Fruit fly (Drosophila melanogaster) whole organism, embryonic: ENCODE data around the gene PAPLA1.
A peak's percentile ranks its signal among the peaks of the same experiment; 100 is the strongest.

Experiments used
- B-H2 ChIP-seq: fragments of 200-800 bp; sonication (Bioruptor generic); optimal IDR thresholded peaks from 2 replicates; lab custom pipeline; 2018; ENCODE audit warnings: missing biosample characterization, mild to moderate bottlenecking, missing genetic modification characterization
- Blimp-1 ChIP-seq: fragments of 200-800 bp; sonication (Bioruptor generic); optimal IDR thresholded peaks from 3 replicates; lab custom pipeline; 2018; ENCODE audit warnings: missing biosample characterization, missing genetic modification characterization, mild to moderate bottlenecking, moderate library complexity, missing genetic modification reagents
- C15 ChIP-seq: fragments of 200-800 bp; sonication (Bioruptor generic); IDR thresholded peaks from 3 replicates; pipeline ENCODE4 v1.3.6; 2022; ENCODE audit warnings: missing biosample characterization, missing genetic modification characterization
- CG10267 ChIP-seq: fragments of 200-800 bp; sonication (Bioruptor generic); optimal IDR thresholded peaks from 2 replicates; lab custom pipeline; 2018; ENCODE audit warnings: missing biosample characterization, mild to moderate bottlenecking, missing genetic modification characterization, moderate library complexity
- CG11247 ChIP-seq: fragments of 200-800 bp; sonication (Bioruptor generic); IDR thresholded peaks from 2 replicates; pipeline ENCODE4 v1.3.6; 2022; ENCODE audit warnings: missing biosample characterization, missing genetic modification characterization
- CG12155 ChIP-seq: fragments of 200-800 bp; sonication (Bioruptor generic); optimal IDR thresholded peaks from 3 replicates; lab custom pipeline; 2016; ENCODE audit warnings: missing biosample characterization, missing genetic modification characterization
- CG12659 ChIP-seq: fragments of 200-800 bp; sonication (Bioruptor generic); optimal IDR thresholded peaks from 3 replicates; lab custom pipeline; 2017; ENCODE audit warnings: mild to moderate bottlenecking, missing biosample characterization, missing genetic modification reagents, missing genetic modification characterization
- CG15696 ChIP-seq: fragments of 200-800 bp; sonication (Bioruptor generic); optimal IDR thresholded peaks from 2 replicates; lab custom pipeline; 2019; ENCODE audit warnings: missing biosample characterization, mild to moderate bottlenecking, missing genetic modification characterization, moderate library complexity
- CG16813 ChIP-seq: fragments of 200-800 bp; sonication (Bioruptor generic); IDR thresholded peaks from 3 replicates; pipeline ENCODE4 v1.3.6; 2022; ENCODE audit warnings: missing biosample characterization, missing genetic modification characterization; ENCODE audit not compliant: partially characterized antibody
- CG16863 ChIP-seq: fragments of 200-800 bp; sonication (Bioruptor generic); optimal IDR thresholded peaks from 3 replicates; lab custom pipeline; 2016; ENCODE audit warnings: missing biosample characterization, missing genetic modification characterization
- CG2678 ChIP-seq: fragments of 200-800 bp; sonication (Bioruptor generic); optimal IDR thresholded peaks from 3 replicates; lab custom pipeline; 2019; ENCODE audit warnings: missing biosample characterization, mild to moderate bottlenecking, missing genetic modification characterization, moderate library complexity
- CG34422 ChIP-seq: fragments of 200-800 bp; sonication (Bioruptor generic); IDR thresholded peaks from 3 replicates; pipeline ENCODE4 v1.3.6; 2022; ENCODE audit warnings: missing biosample characterization, missing genetic modification characterization
- CG4617 ChIP-seq: fragments of 200-800 bp; sonication (Bioruptor generic); optimal IDR thresholded peaks from 3 replicates; lab custom pipeline; 2016; ENCODE audit warnings: missing biosample characterization, missing genetic modification characterization, borderline replicate concordance
- CG4854 ChIP-seq: fragments of 200-800 bp; sonication (Bioruptor generic); optimal IDR thresholded peaks from 2 replicates; lab custom pipeline; 2016; ENCODE audit warnings: missing biosample characterization, missing genetic modification characterization, inconsistent platforms
- CG6254 ChIP-seq: fragments of 200-800 bp; sonication (Bioruptor generic); optimal IDR thresholded peaks from 3 replicates; lab custom pipeline; 2017; ENCODE audit warnings: mild to moderate bottlenecking, missing biosample characterization, missing genetic modification reagents, missing genetic modification characterization
- CG8478 ChIP-seq: fragments of >200 bp; optimal IDR thresholded peaks from 2 replicates; lab custom pipeline; 2018
- CG9215 ChIP-seq: fragments of 200-800 bp; sonication (Bioruptor generic); IDR thresholded peaks from 2 replicates; pipeline ENCODE4 v1.3.6; 2022; ENCODE audit warnings: missing biosample characterization, missing genetic modification characterization
- CrebB ChIP-seq: fragments of 200-800 bp; sonication (Bioruptor generic); optimal IDR thresholded peaks from 3 replicates; lab custom pipeline; 2018; ENCODE audit warnings: missing biosample characterization, mild to moderate bottlenecking, missing genetic modification characterization
- Dbx ChIP-seq: fragments of 200-800 bp; sonication (Bioruptor generic); IDR thresholded peaks from 3 replicates; pipeline ENCODE4 v1.3.6; 2022; ENCODE audit warnings: missing biosample characterization, missing genetic modification characterization
- E2f2 ChIP-seq: fragments of 200-800 bp; sonication (Bioruptor generic); IDR thresholded peaks from 2 replicates; pipeline ENCODE4 v1.3.6; 2022; ENCODE audit warnings: missing biosample characterization, missing genetic modification characterization
- HLH4C ChIP-seq: fragments of 200-800 bp; sonication (Bioruptor generic); IDR thresholded peaks from 3 replicates; pipeline ENCODE4 v1.3.6; 2022; ENCODE audit warnings: missing biosample characterization, missing genetic modification characterization; ENCODE audit not compliant: partially characterized antibody
- Hsf ChIP-seq: fragments of 200-800 bp; sonication (Bioruptor generic); optimal IDR thresholded peaks from 3 replicates; lab custom pipeline; 2016; ENCODE audit warnings: missing biosample characterization, missing genetic modification characterization
- MBD-R2 ChIP-seq: fragments of 200-800 bp; sonication (Bioruptor generic); IDR thresholded peaks from 2 replicates; pipeline ENCODE4 v1.3.6; 2022; ENCODE audit warnings: missing biosample characterization, missing genetic modification characterization
- MESR4 ChIP-seq: fragments of 200-800 bp; sonication (Bioruptor generic); optimal IDR thresholded peaks from 2 replicates; lab custom pipeline; 2018; ENCODE audit warnings: missing biosample characterization, mild to moderate bottlenecking, missing genetic modification characterization, moderate library complexity
- Med ChIP-seq: fragments of 200-800 bp; sonication (Bioruptor generic); peaks from one replicate; lab custom pipeline; 2016; ENCODE audit warnings: missing biosample characterization, missing genetic modification characterization, mild to moderate bottlenecking, inconsistent platforms, moderate library complexity
- NC2β ChIP-seq: fragments of 200-800 bp; sonication (Bioruptor generic); optimal IDR thresholded peaks from 2 replicates; lab custom pipeline; 2016; ENCODE audit warnings: missing biosample characterization, missing genetic modification characterization
- NFAT ChIP-seq: fragments of 200-800 bp; sonication (Bioruptor generic); IDR thresholded peaks from 2 replicates; pipeline ENCODE4 v1.3.6; 2022; ENCODE audit warnings: missing biosample characterization, missing genetic modification characterization
- Scr ChIP-seq: fragments of 200-800 bp; sonication (Bioruptor generic); IDR thresholded peaks from 2 replicates; pipeline ENCODE4 v1.3.6; 2022; ENCODE audit warnings: missing biosample characterization, missing genetic modification characterization; ENCODE audit not compliant: partially characterized antibody
- Sry-β ChIP-seq: fragments of 200-800 bp; sonication (Bioruptor generic); optimal IDR thresholded peaks from 2 replicates; lab custom pipeline; 2018; ENCODE audit warnings: missing biosample characterization, mild to moderate bottlenecking, missing genetic modification characterization, moderate library complexity
- Xrp1 ChIP-seq: fragments of 200-800 bp; sonication (Bioruptor generic); IDR thresholded peaks from 2 replicates; pipeline ENCODE4 v1.3.6; 2022; ENCODE audit warnings: missing biosample characterization, missing genetic modification characterization
- amos ChIP-seq: fragments of 200-800 bp; sonication (Bioruptor generic); IDR thresholded peaks from 2 replicates; pipeline ENCODE4 v1.3.6; 2022; ENCODE audit warnings: missing biosample characterization, missing genetic modification characterization; ENCODE audit not compliant: partially characterized antibody
- ap ChIP-seq: fragments of 200-800 bp; sonication (Bioruptor generic); IDR thresholded peaks from 2 replicates; pipeline ENCODE4 v1.3.6; 2022; ENCODE audit warnings: missing biosample characterization, missing genetic modification characterization
- ash1 ChIP-seq: fragments of 200-800 bp; sonication (Bioruptor generic); optimal IDR thresholded peaks from 2 replicates; lab custom pipeline; 2018; ENCODE audit warnings: missing biosample characterization, mild to moderate bottlenecking, missing genetic modification characterization
- btn ChIP-seq: fragments of 200-800 bp; sonication (Bioruptor generic); optimal IDR thresholded peaks from 2 replicates; lab custom pipeline; 2016; ENCODE audit warnings: missing biosample characterization, missing genetic modification characterization
- croc ChIP-seq: fragments of 200-800 bp; sonication (Bioruptor generic); conservative IDR thresholded peaks from 3 replicates; pipeline ENCODE4 v1.3.6; 2022; ENCODE audit warnings: missing biosample characterization, missing genetic modification characterization
- fd96Cb ChIP-seq: fragments of 200-800 bp; sonication (Bioruptor generic); optimal IDR thresholded peaks from 2 replicates; lab custom pipeline; 2018; ENCODE audit warnings: missing biosample characterization, mild to moderate bottlenecking, missing genetic modification characterization, moderate library complexity
- gsb ChIP-seq: fragments of 200-800 bp; sonication (Bioruptor generic); IDR thresholded peaks from 2 replicates; pipeline ENCODE4 v1.3.6; 2022; ENCODE audit warnings: missing biosample characterization, missing genetic modification characterization
- gt ChIP-seq: fragments of 200-800 bp; sonication (Bioruptor generic); IDR thresholded peaks from 2 replicates; pipeline ENCODE4 v1.3.6; 2022; ENCODE audit warnings: missing biosample characterization, missing genetic modification characterization
- ken ChIP-seq: fragments of 200-800 bp; sonication (Bioruptor generic); IDR thresholded peaks from 3 replicates; pipeline ENCODE4 v1.3.6; 2022; ENCODE audit warnings: missing biosample characterization, missing genetic modification characterization
- onecut ChIP-seq: fragments of 200-800 bp; sonication (Bioruptor generic); IDR thresholded peaks from 2 replicates; pipeline ENCODE4 v1.3.6; 2022; ENCODE audit warnings: missing biosample characterization, missing genetic modification characterization
- otp ChIP-seq: fragments of 200-800 bp; sonication (Bioruptor generic); IDR thresholded peaks from 3 replicates; pipeline ENCODE4, ENCODE4 v1.3.6; 2022; ENCODE audit warnings: missing biosample characterization, missing genetic modification characterization
- pfk ChIP-seq: fragments of 200-800 bp; sonication (Bioruptor generic); optimal IDR thresholded peaks from 2 replicates; lab custom pipeline; 2018; ENCODE audit warnings: missing biosample characterization, mild to moderate bottlenecking, missing genetic modification characterization, moderate library complexity
- pum ChIP-seq: fragments of 200-800 bp; sonication (Bioruptor generic); optimal IDR thresholded peaks from 2 replicates; lab custom pipeline; 2016; ENCODE audit warnings: missing biosample characterization, missing genetic modification characterization
- sens-2 ChIP-seq: fragments of 200-800 bp; sonication (Bioruptor generic); IDR thresholded peaks from 2 replicates; pipeline ENCODE4 v1.3.6; 2022; ENCODE audit warnings: missing biosample characterization, missing genetic modification characterization
- so ChIP-seq: fragments of 200-800 bp; sonication (Bioruptor generic); IDR thresholded peaks from 3 replicates; pipeline ENCODE4 v1.3.6; 2022; ENCODE audit warnings: missing biosample characterization, missing genetic modification characterization
- stwl ChIP-seq: fragments of 200-800 bp; sonication (Bioruptor generic); optimal IDR thresholded peaks from 3 replicates; lab custom pipeline; 2018; ENCODE audit warnings: missing biosample characterization, mild to moderate bottlenecking, missing genetic modification characterization, moderate library complexity
- trem ChIP-seq: fragments of 200-800 bp; optimal IDR thresholded peaks from 3 replicates; lab custom pipeline; 2019; ENCODE audit warnings: missing biosample characterization, mild to moderate bottlenecking, missing genetic modification characterization, moderate library complexity
- zen ChIP-seq: fragments of 200-800 bp; sonication (Bioruptor generic); optimal IDR thresholded peaks from 3 replicates; lab custom pipeline; 2018; ENCODE audit warnings: missing biosample characterization, mild to moderate bottlenecking, missing genetic modification characterization, moderate library complexity
- zfh2 ChIP-seq: fragments of 200-800 bp; sonication (Bioruptor generic); optimal IDR thresholded peaks from 2 replicates; lab custom pipeline; 2016; ENCODE audit warnings: missing biosample characterization, missing genetic modification characterization

Gene PAPLA1

DNA sequence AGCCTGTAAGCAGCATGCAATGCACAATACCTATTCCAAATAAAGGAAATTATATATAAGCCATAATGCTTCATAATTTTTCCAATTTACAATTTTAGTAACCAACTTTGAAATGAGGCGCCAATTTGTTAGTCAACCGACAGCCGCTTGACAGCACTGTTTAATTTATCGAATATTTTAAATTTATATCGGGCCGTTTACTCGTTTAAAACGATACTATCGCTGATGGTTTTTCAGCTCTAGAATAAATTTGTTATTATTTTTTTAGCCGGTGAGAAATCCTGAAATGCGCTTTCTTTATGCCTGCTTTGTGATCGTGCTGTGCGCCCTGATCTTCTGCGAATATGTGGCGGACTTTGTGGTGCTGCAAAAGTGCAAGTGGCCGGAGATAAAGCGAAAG lies 39.3 kb upstream of the PAPLA1 start, which contains the start of gene PGAP5 (continued):
- TF ChIP-seq B-H2 (GFP tag; lab: Kevin White, UChicago): peak; percentile 73
- TF ChIP-seq CG16813: peak; percentile 90
- peak; percentile 34 for TF ChIP-seq CG16863 (GFP tag; lab: Kevin White, UChicago)
- TF ChIP-seq zen (tag; lab: Kevin White, UChicago): no peak
- TF ChIP-seq CG10267 (tag; lab: Kevin White, UChicago): peak; percentile 93
- no peak for TF ChIP-seq CrebB (tag; lab: Kevin White, UChicago)
- peak; percentile 93 for TF ChIP-seq Scr
- TF ChIP-seq CG12659 (GFP tag; lab: Kevin White, UChicago): peak; percentile 48
- TF ChIP-seq HLH4C: peak; percentile 85

DNA sequence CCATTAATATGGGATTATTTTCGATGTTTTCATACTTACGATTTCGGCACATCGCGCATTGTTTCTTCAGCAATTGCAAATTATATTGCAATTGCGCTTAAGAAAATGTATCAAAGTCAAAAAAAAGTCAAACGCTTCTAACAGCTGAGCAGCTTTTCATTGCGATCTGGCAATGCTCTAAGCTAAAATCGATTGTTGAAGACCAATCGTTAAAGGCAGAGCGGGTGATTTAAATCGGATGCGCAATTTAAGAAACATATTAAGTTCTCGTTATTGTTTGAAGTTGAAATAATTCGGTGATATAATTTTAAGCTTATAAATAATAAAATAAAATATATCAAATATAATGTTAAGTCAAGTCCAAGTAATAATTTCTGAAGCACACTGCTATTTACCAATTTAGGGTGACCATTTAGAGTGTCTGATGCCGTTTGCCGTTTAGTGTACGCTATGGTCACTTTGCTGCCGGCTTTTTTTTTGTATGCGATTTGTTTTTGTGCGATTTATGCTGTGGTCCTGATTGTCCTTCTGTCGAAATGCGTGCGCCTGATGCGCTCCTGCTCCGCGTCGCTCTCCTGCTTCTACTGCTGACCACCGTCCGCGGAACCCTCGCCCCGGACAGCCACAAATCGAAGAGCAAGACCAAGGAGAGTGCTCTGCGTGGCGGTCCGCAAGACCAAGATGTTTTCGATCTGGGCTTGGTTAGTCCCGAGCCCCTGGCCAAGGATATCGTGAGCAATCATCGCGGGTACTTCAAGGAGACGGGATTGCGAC lies 37.5 kb upstream of the PAPLA1 start, which contains the start of the genes CG8475 and CG8460:
CG8475 (minus strand) TSS at position 162 of the 774 bp plus-strand sequence.
CG8460 (plus strand) TSS at position 437 of the 774 bp plus-strand sequence.
- TF ChIP-seq Sry-β (no peak), gsb (GFP tag; lab: Robert Waterston, UW) (no peak), gt (GFP tag; lab: Robert Waterston, UW) (no peak), croc (no peak), MESR4 (GFP tag; lab: Kevin White, UChicago) (no peak), C15 (GFP tag; lab: Robert Waterston, UW) (no peak), ap (GFP tag; lab: Robert Waterston, UW) (no peak), fd96Cb (tag; lab: Kevin White, UChicago) (no peak), trem (tag; lab: Kevin White, UChicago) (peak; percentile 32), zfh2 (GFP tag; lab: Kevin White, UChicago) (no peak), MBD-R2 (GFP tag; lab: Robert Waterston, UW) (peak; percentile 51; the same call in 1 of the 2 replicates), Xrp1 (no peak), pfk (GFP tag; lab: Kevin White, UChicago) (no peak), NFAT (GFP tag; lab: Robert Waterston, UW) (no peak), CG6254 (GFP tag; lab: Kevin White, UChicago) (no peak), Dbx (GFP tag; lab: Robert Waterston, UW) (no peak), pum (no peak), E2f2 (peak; percentile 94), CG11247 (GFP tag; lab: Robert Waterston, UW) (no peak), CG9215 (GFP tag; lab: Robert Waterston, UW) (peak; percentile 69), sens-2 (GFP tag; lab: Robert Waterston, UW) (no peak), otp (GFP tag; lab: Robert Waterston, UW) (no peak), CG34422 (peak; percentile 78; the same call in 1 of the 3 replicates), so (GFP tag; lab: Robert Waterston, UW) (no peak; the same call in 2 of the 3 replicates), CG2678 (tag; lab: Kevin White, UChicago) (no peak), amos (GFP tag; lab: Robert Waterston, UW) (peak; percentile 35; the same call in 1 of the 2 replicates), onecut (peak; percentile 51), ken (GFP tag; lab: Robert Waterston, UW) (no peak), btn (GFP tag; lab: Kevin White, UChicago) (no peak), Blimp-1 (GFP tag; lab: Kevin White, UChicago) (no peak), ash1 (GFP tag; lab: Kevin White, UChicago) (no peak), CG4617 (GFP tag; lab: Kevin White, UChicago) (peak; percentile 15), CG4854 (GFP tag; lab: Kevin White, UChicago) (no peak), CG12155 (GFP tag; lab: Kevin White, UChicago) (no peak), CG8478 (lab: Kevin White, UChicago) (no peak), Med (GFP tag; lab: Kevin White, UChicago) (peak; percentile 70), Hsf (GFP tag; lab: Kevin White, UChicago) (no peak), stwl (tag; lab: Kevin White, UChicago) (peak; percentile 64), NC2β (GFP tag; lab: Kevin White, UChicago) (no peak), CG15696 (tag; lab: Kevin White, UChicago) (no peak)
